Fruit fly (Drosophila melanogaster): ENCODE results near the gene Faf2.

Faf2 gene

dm6 chr2L:18688646-18689296 lies 19.7 kb downstream of the Faf2 start, which contains the start of gene msl-1 (continued):
- TF ChIP-seq CG9727 (GFP tag; optimal IDR thresholded peaks at IDR 0.05): peak; percentile 26
- 0 out of 3 replicates have a peak, but pooled peaks have one; percentile 28 for TF ChIP-seq otp (GFP tag; IDR thresholded peaks at IDR 0.05)
- TF ChIP-seq CG32532 (GFP tag; IDR thresholded peaks at IDR 0.05): peak; percentile 60; the same call in 1 of the 2 replicates
- TF ChIP-seq slp2 (GFP tag; optimal IDR thresholded peaks at IDR 0.05): no peak
- TF ChIP-seq Lpt (GFP tag; optimal IDR thresholded peaks at IDR 0.05): no peak
- peak; percentile 86 for TF ChIP-seq Med (GFP tag)
- TF ChIP-seq pnt (GFP tag; optimal IDR thresholded peaks at IDR 0.05): peak; percentile 4
- peak; percentile 75 for TF ChIP-seq Ets97D (GFP tag; optimal IDR thresholded peaks at IDR 0.05)
- peak; percentile 94 for TF ChIP-seq mld (GFP tag; IDR thresholded peaks at IDR 0.05; ENCODE audit: partially characterized antibody)
- peak; percentile 55 for TF ChIP-seq dm (GFP tag; optimal IDR thresholded peaks at IDR 0.05)
- peak; percentile 77 for TF ChIP-seq CG15514 (GFP tag; optimal IDR thresholded peaks at IDR 0.05)
- TF ChIP-seq Gug (GFP tag; IDR thresholded peaks at IDR 0.05): peak; percentile 75; the same call in 1 of the 4 replicates
- TF ChIP-seq CG9215 (GFP tag; IDR thresholded peaks at IDR 0.05): peak; percentile 25; the same call in 1 of the 2 replicates
- TF ChIP-seq al (GFP tag; IDR thresholded peaks at IDR 0.05): peak; percentile 45; the same call in 1 of the 2 replicates
- TF ChIP-seq tin (GFP tag; optimal IDR thresholded peaks at IDR 0.05): peak; percentile 33
- TF ChIP-seq CG7839 (tag; optimal IDR thresholded peaks at IDR 0.05): no peak
- TF ChIP-seq CG12659 (GFP tag; optimal IDR thresholded peaks at IDR 0.05): peak; percentile 54
- peak; percentile 12 for TF ChIP-seq Atf-2 (GFP tag; optimal IDR thresholded peaks at IDR 0.05)
- TF ChIP-seq Kr (GFP tag; optimal IDR thresholded peaks at IDR 0.05): no peak
- no peak for TF ChIP-seq danr (GFP tag; IDR thresholded peaks at IDR 0.05)
- TF ChIP-seq NC2β (GFP tag; optimal IDR thresholded peaks at IDR 0.05): peak; percentile 49
- peak; percentile 13 for TF ChIP-seq Atf3 (GFP tag; optimal IDR thresholded peaks at IDR 0.05)
- no peak for TF ChIP-seq CG1602 (GFP tag; optimal IDR thresholded peaks at IDR 0.05)
- TF ChIP-seq nerfin-2 (GFP tag; IDR thresholded peaks at IDR 0.05; ENCODE audit: partially characterized antibody): peak; percentile 90
- TF ChIP-seq nerfin-1 (tag; optimal IDR thresholded peaks at IDR 0.05): no peak
- no peak for TF ChIP-seq lab (GFP tag; optimal IDR thresholded peaks at IDR 0.05)
- TF ChIP-seq NFAT (GFP tag; IDR thresholded peaks at IDR 0.05): peak; percentile 70
- TF ChIP-seq HLH54F (GFP tag; optimal IDR thresholded peaks at IDR 0.05): peak; percentile 42
- TF ChIP-seq CG42726 (GFP tag; IDR thresholded peaks at IDR 0.05; ENCODE audit: partially characterized antibody): peak; percentile 99
- TF ChIP-seq Myb (GFP tag; optimal IDR thresholded peaks at IDR 0.05): peak; percentile 44
- peak; percentile 98 for TF ChIP-seq amos (GFP tag; IDR thresholded peaks at IDR 0.05; ENCODE audit: partially characterized antibody)
- peak; percentile 26; the same call in 1 of the 2 replicates for TF ChIP-seq ssp (GFP tag; IDR thresholded peaks at IDR 0.05)
- peak; percentile 37 for TF ChIP-seq pum (GFP tag; optimal IDR thresholded peaks at IDR 0.05)
- TF ChIP-seq pita (GFP tag; optimal IDR thresholded peaks at IDR 0.05): no peak
- TF ChIP-seq Bdp1 (GFP tag; optimal IDR thresholded peaks at IDR 0.05): no peak
- TF ChIP-seq CG12769 (tag; optimal IDR thresholded peaks at IDR 0.05): no peak
- peak; percentile 39 for TF ChIP-seq Bteb2 (GFP tag; optimal IDR thresholded peaks at IDR 0.05)
- peak; percentile 62; the same call in 1 of the 2 replicates for TF ChIP-seq sob (GFP tag; IDR thresholded peaks at IDR 0.05)
- peak; percentile 51 for TF ChIP-seq stwl (tag; optimal IDR thresholded peaks at IDR 0.05)
- no peak for TF ChIP-seq btn (GFP tag; optimal IDR thresholded peaks at IDR 0.05)
- TF ChIP-seq unc-4 (GFP tag; IDR thresholded peaks at IDR 0.05; ENCODE audit: partially characterized antibody): peak; percentile 77
- no peak for TF ChIP-seq CG15011 (GFP tag; optimal IDR thresholded peaks at IDR 0.05)
- TF ChIP-seq lmd (GFP tag; IDR thresholded peaks at IDR 0.05): peak; percentile 41; the same call in 1 of the 2 replicates
- TF ChIP-seq Opbp (GFP tag; IDR thresholded peaks at IDR 0.05; ENCODE audit: partially characterized antibody): peak; percentile 96
- TF ChIP-seq Sry-δ (GFP tag; optimal IDR thresholded peaks at IDR 0.05): peak; percentile 92
- TF ChIP-seq zfh2 (GFP tag; optimal IDR thresholded peaks at IDR 0.05): peak; percentile 55
- no peak for TF ChIP-seq CG15696 (tag; optimal IDR thresholded peaks at IDR 0.05)
- TF ChIP-seq CG13775 (GFP tag; optimal IDR thresholded peaks at IDR 0.05): peak; percentile 18
- no peak for TF ChIP-seq Hr39 (optimal IDR thresholded peaks at IDR 0.05)
- TF ChIP-seq CG2120 (GFP tag; optimal IDR thresholded peaks at IDR 0.05): peak; percentile 59
